Worm (Caenorhabditis elegans) whole organism, L4 larva: ENCODE data around the gene tut-2.

Experiments
- F26F4.8 ChIP-seq: fragments of 200-800 bp; sonication (Bioruptor generic); conservative IDR thresholded peaks from 2 replicates; pipeline ENCODE4 v1.3.6; 2022; ENCODE audit warnings: missing genetic modification characterization, missing compliant biosample characterization
- F44E2.7 ChIP-seq: fragments of 200-800 bp; sonication (Bioruptor generic); IDR thresholded peaks from 2 replicates; pipeline ENCODE4 v2.1.2; 2022; ENCODE audit warnings: missing genetic modification characterization, missing compliant biosample characterization
- F49E8.2 ChIP-seq: sonication (generic microtip); optimal IDR thresholded peaks from 2 replicates; lab custom pipeline; 2016; ENCODE audit warnings: missing compliant biosample characterization, mild to moderate bottlenecking, missing genetic modification characterization, borderline replicate concordance
- T20F7.1 ChIP-seq: fragments of 200-800 bp; sonication (Bioruptor generic); optimal IDR thresholded peaks from 2 replicates; lab custom pipeline; 2018; ENCODE audit warnings: mild to moderate bottlenecking, missing genetic modification characterization, missing compliant biosample characterization
- Y105C5A.15 ChIP-seq: fragments of 200-800 bp; sonication (Bioruptor generic); IDR thresholded peaks from 2 replicates; pipeline ENCODE4 v1.3.6; 2022; ENCODE audit warnings: missing genetic modification characterization, missing compliant biosample characterization
- Y5F2A.4 ChIP-seq: fragments of 200-800 bp; sonication (Bioruptor generic); optimal IDR thresholded peaks from 2 replicates; lab custom pipeline; 2018; ENCODE audit warnings: mild to moderate bottlenecking, missing genetic modification characterization, missing compliant biosample characterization
- ZK337.2 ChIP-seq: fragments of 200-800 bp; sonication (Bioruptor generic); IDR thresholded peaks from 2 replicates; pipeline ENCODE4 v1.3.6; 2022; ENCODE audit warnings: missing genetic modification reagents, missing genetic modification characterization, missing compliant biosample characterization
- aha-1 ChIP-seq: fragments of 150-350 bp; peaks from one replicate; lab custom pipeline; 2014; ENCODE audit warnings: missing biosample characterization, missing genetic modification characterization
- aly-2 ChIP-seq: sonication (generic microtip); optimal IDR thresholded peaks from 2 replicates; lab custom pipeline; 2018; ENCODE audit warnings: missing biosample characterization, missing genetic modification characterization
- ama-1 ChIP-seq: fragments of 150-350 bp; optimal IDR thresholded peaks from 2 replicates; lab custom pipeline; 2014; ENCODE audit warnings: inconsistent platforms, mixed read lengths
- attf-4 ChIP-seq: sonication (generic microtip); optimal IDR thresholded peaks from 3 replicates; lab custom pipeline; 2017; ENCODE audit warnings: missing biosample characterization, missing genetic modification characterization
- ceh-20 ChIP-seq: fragments of 200-800 bp; sonication (Bioruptor generic); IDR thresholded peaks from 2 replicates; pipeline ENCODE4 v1.3.6; 2022; ENCODE audit warnings: missing genetic modification reagents, missing genetic modification characterization, missing compliant biosample characterization
- ceh-44 ChIP-seq: fragments of 200-800 bp; sonication (Bioruptor generic); IDR thresholded peaks from 2 replicates; pipeline ENCODE4 v1.3.6; 2022; ENCODE audit warnings: missing genetic modification reagents, missing genetic modification characterization, missing compliant biosample characterization
- ceh-82 ChIP-seq: sonication (generic microtip); optimal IDR thresholded peaks from 2 replicates; lab custom pipeline; 2017; ENCODE audit warnings: missing biosample characterization, missing genetic modification characterization
- ces-1 ChIP-seq: fragments of 150-350 bp; sonication (generic microtip); optimal IDR thresholded peaks from 4 replicates; lab custom pipeline; 2014; ENCODE audit warnings: missing biosample characterization, missing genetic modification reagents, missing genetic modification characterization
- cey-2 ChIP-seq: sonication (generic microtip); optimal IDR thresholded peaks from 3 replicates; lab custom pipeline; 2017; ENCODE audit warnings: missing genetic modification characterization, mild to moderate bottlenecking, missing compliant biosample characterization, antibody characterized with exemption, borderline replicate concordance; ENCODE audit not compliant: insufficient read depth
- daf-12 ChIP-seq: fragments of 150-350 bp; optimal IDR thresholded peaks from 2 replicates; lab custom pipeline; 2014; ENCODE audit warnings: missing biosample characterization, missing genetic modification reagents, missing genetic modification characterization
- daf-19 ChIP-seq: fragments of 200-800 bp; sonication (Bioruptor generic); conservative IDR thresholded peaks from 2 replicates; pipeline ENCODE4 v1.3.6; 2022; ENCODE audit warnings: missing genetic modification characterization, missing compliant biosample characterization
- dmd-6 ChIP-seq: fragments of 200-800 bp; sonication (Bioruptor generic); IDR thresholded peaks from 2 replicates; pipeline ENCODE4 v1.3.6; 2022; ENCODE audit warnings: missing genetic modification reagents, missing genetic modification characterization, missing compliant biosample characterization
- dmd-8 ChIP-seq: fragments of 200-800 bp; sonication (Bioruptor generic); IDR thresholded peaks from 2 replicates; pipeline ENCODE4 v1.3.6; 2022; ENCODE audit warnings: missing genetic modification characterization, missing compliant biosample characterization
- egl-27 ChIP-seq: sonication (generic microtip); optimal IDR thresholded peaks from 3 replicates; lab custom pipeline; 2017; ENCODE audit warnings: missing biosample characterization, missing genetic modification reagents, missing genetic modification characterization
- fkh-10 ChIP-seq: fragments of 150-350 bp; optimal IDR thresholded peaks from 2 replicates; lab custom pipeline; 2014; ENCODE audit warnings: missing biosample characterization, missing genetic modification reagents, missing genetic modification characterization
- fos-1 ChIP-seq: fragments of 150-350 bp; optimal IDR thresholded peaks from 2 replicates; lab custom pipeline; 2014; ENCODE audit warnings: missing biosample characterization, missing genetic modification characterization
- hmg-1.1 ChIP-seq: fragments of 200-800 bp; sonication (Bioruptor generic); IDR thresholded peaks from 2 replicates; pipeline ENCODE4 v1.3.6; 2022; ENCODE audit warnings: missing genetic modification reagents, missing genetic modification characterization, missing compliant biosample characterization
- jun-1 ChIP-seq: fragments of 150-350 bp; optimal IDR thresholded peaks from 2 replicates; lab custom pipeline; 2014; ENCODE audit warnings: missing biosample characterization, missing genetic modification reagents, missing genetic modification characterization
- lim-7 ChIP-seq: fragments of 200-800 bp; sonication (Bioruptor generic); IDR thresholded peaks from 2 replicates; pipeline ENCODE4 v1.3.6; 2022; ENCODE audit warnings: missing genetic modification characterization, missing compliant biosample characterization
- lin-1 ChIP-seq: fragments of 200-800 bp; sonication (Bioruptor generic); IDR thresholded peaks from 2 replicates; pipeline ENCODE4 v1.3.6; 2022; ENCODE audit warnings: missing genetic modification reagents, missing genetic modification characterization, missing compliant biosample characterization
- lin-39 ChIP-seq: fragments of 150-350 bp; optimal IDR thresholded peaks from 2 replicates; lab custom pipeline; 2014; ENCODE audit warnings: missing biosample characterization, missing genetic modification reagents, missing genetic modification characterization
- lir-3 ChIP-seq: sonication (generic microtip); optimal IDR thresholded peaks from 2 replicates; lab custom pipeline; 2016; ENCODE audit warnings: mild to moderate bottlenecking, missing genetic modification characterization, missing compliant biosample characterization
- lsy-2 ChIP-seq, 2 experiments: fragments of 150-350 bp in 1 of 2; sonication (generic microtip) in 1 of 2; optimal IDR thresholded peaks; 2 replicates each; lab custom pipeline; 2014 to 2017; ENCODE audit warnings: missing biosample characterization in 2 of 2, missing genetic modification characterization in 2 of 2
- madf-9 ChIP-seq: fragments of 200-800 bp; sonication (Bioruptor generic); conservative IDR thresholded peaks from 2 replicates; pipeline ENCODE4 v1.3.6; 2022; ENCODE audit warnings: missing genetic modification reagents, missing genetic modification characterization, missing compliant biosample characterization
- nhr-10 ChIP-seq: fragments of 150-350 bp; optimal IDR thresholded peaks from 2 replicates; lab custom pipeline; 2014; ENCODE audit warnings: missing biosample characterization, missing genetic modification characterization
- nhr-102 ChIP-seq: sonication (generic microtip); optimal IDR thresholded peaks from 2 replicates; lab custom pipeline; 2016; ENCODE audit warnings: mild to moderate bottlenecking, missing genetic modification characterization, moderate library complexity, missing compliant biosample characterization
- nhr-11 ChIP-seq: fragments of 150-350 bp; optimal IDR thresholded peaks from 2 replicates; lab custom pipeline; 2014; ENCODE audit warnings: missing biosample characterization, missing genetic modification characterization
- nhr-28 ChIP-seq: fragments of 150-350 bp; optimal IDR thresholded peaks from 2 replicates; lab custom pipeline; 2014; ENCODE audit warnings: missing biosample characterization, missing genetic modification characterization
- nhr-6 ChIP-seq: fragments of 150-350 bp; optimal IDR thresholded peaks from 2 replicates; lab custom pipeline; 2014; ENCODE audit warnings: missing biosample characterization, missing genetic modification characterization
- pha-4 ChIP-seq, 2 experiments: fragments of 150-350 bp in 1 of 2; fragments of 200-800 bp in 1 of 2; sonication (Bioruptor generic) in 1 of 2; IDR thresholded peaks in 1 of 2; optimal IDR thresholded peaks in 1 of 2; 2 replicates each; pipeline versions ENCODE4 v1.3.6 to Lab custom; 2014 to 2022; ENCODE audit warnings: missing genetic modification characterization in 2 of 2, missing genetic modification reagents in 2 of 2, missing biosample characterization in 1 of 2, missing compliant biosample characterization in 1 of 2
- saeg-2 ChIP-seq: fragments of 200-800 bp; sonication (Bioruptor generic); IDR thresholded peaks from 2 replicates; pipeline ENCODE4 v1.3.6; 2022; ENCODE audit warnings: missing genetic modification reagents, missing genetic modification characterization, missing compliant biosample characterization
- set-16 ChIP-seq: fragments of 200-800 bp; sonication (Bioruptor generic); IDR thresholded peaks from 2 replicates; pipeline ENCODE4 v1.3.6; 2022; ENCODE audit warnings: missing genetic modification reagents, missing genetic modification characterization, missing compliant biosample characterization
- spr-1 ChIP-seq: sonication (generic microtip); optimal IDR thresholded peaks from 2 replicates; lab custom pipeline; 2016; ENCODE audit warnings: mild to moderate bottlenecking, missing genetic modification characterization, missing compliant biosample characterization
- spr-3 ChIP-seq: fragments of 200-800 bp; sonication (Bioruptor generic); optimal IDR thresholded peaks from 2 replicates; lab custom pipeline; 2018; ENCODE audit warnings: mild to moderate bottlenecking, missing genetic modification characterization, missing compliant biosample characterization
- tag-97 ChIP-seq: fragments of 200-800 bp; sonication (Bioruptor generic); IDR thresholded peaks from 2 replicates; pipeline ENCODE4 v1.3.6; 2022; ENCODE audit warnings: missing genetic modification characterization, missing compliant biosample characterization
- zfp-2 ChIP-seq: sonication (generic microtip); optimal IDR thresholded peaks from 2 replicates; lab custom pipeline; 2016; ENCODE audit warnings: mild to moderate bottlenecking, missing genetic modification characterization, missing compliant biosample characterization
- zfp-3 ChIP-seq: fragments of 200-800 bp; sonication (Bioruptor generic); conservative IDR thresholded peaks from 2 replicates; pipeline ENCODE4 v1.3.6; 2022; ENCODE audit warnings: missing genetic modification reagents, missing genetic modification characterization, missing compliant biosample characterization
- zip-11 ChIP-seq: fragments of 200-800 bp; sonication (Bioruptor generic); IDR thresholded peaks from 2 replicates; pipeline ENCODE4 v1.3.6; 2022; ENCODE audit warnings: missing genetic modification characterization, missing compliant biosample characterization
- zip-2 ChIP-seq: fragments of 150-350 bp; optimal IDR thresholded peaks from 2 replicates; lab custom pipeline; 2014; ENCODE audit warnings: missing biosample characterization, missing genetic modification characterization
- ztf-11 ChIP-seq: fragments of 150-350 bp; optimal IDR thresholded peaks from 2 replicates; lab custom pipeline; 2014; ENCODE audit warnings: missing biosample characterization, missing genetic modification characterization

Gene tut-2

DNA sequence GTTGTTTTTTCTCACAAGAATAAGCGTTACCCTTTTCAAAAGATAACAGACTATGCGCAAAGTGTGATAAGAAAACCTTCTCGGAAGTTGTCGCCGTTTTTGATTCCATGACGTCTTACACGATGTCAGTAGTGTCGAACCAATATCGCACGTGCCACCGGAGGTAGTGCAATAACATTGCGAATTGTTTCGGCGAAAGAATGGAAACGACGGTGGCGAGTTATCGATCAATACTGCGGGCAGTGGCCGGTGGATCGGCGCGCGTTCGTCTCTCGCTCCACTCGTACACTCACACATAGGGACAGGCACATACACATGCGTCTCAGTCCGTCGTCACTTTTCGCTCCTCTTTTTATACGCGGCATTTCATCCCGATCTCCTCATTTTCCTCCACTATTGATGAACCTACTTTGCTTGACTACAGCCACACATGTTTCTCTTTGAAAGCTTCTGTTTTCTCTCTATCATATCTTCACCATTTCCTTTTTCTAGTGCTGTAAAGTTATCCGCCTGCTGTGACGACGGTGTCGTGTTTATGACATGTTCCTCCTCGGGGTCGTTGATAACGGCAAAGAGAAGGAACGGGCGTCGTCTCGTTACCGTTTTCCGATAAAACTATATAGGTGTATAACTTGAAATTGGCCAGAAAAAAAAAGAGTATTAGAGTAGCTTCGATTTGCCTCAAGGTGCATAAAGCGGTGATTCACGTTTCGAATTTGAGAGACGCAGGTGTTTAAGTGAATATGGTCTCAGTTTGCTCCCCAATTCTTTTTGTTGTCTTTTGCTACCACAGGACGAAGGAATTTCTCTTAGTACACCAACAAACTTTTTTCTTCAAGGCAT lies 23.3 kb downstream of the tut-2 start (continued):
- TF ChIP-seq ceh-20 (GFP tag; lab: Robert Waterston, UW), result no peak
- no peak for TF ChIP-seq egl-27 (tag; lab: Kevin White, UChicago)
- peak; percentile 57 for TF ChIP-seq nhr-28 (tag; lab: Kevin White, UChicago)
- TF ChIP-seq ceh-82 (tag; lab: Kevin White, UChicago), result no peak
- no peak for TF ChIP-seq lir-3 (tag; lab: Kevin White, UChicago)
- TF ChIP-seq jun-1 (tag; lab: Kevin White, UChicago), result no peak
- peak; percentile 1 for TF ChIP-seq attf-4
- peak; percentile 45; the same call in 1 of the 2 replicates for TF ChIP-seq set-16 (GFP tag; lab: Robert Waterston, UW)
- peak; percentile 79 for TF ChIP-seq dmd-6 (GFP tag; lab: Robert Waterston, UW)
- TF ChIP-seq lim-7 (GFP tag; lab: Robert Waterston, UW), result 0 out of 2 replicates have a peak, but pooled peaks have one; percentile 17
- TF ChIP-seq zfp-3 (GFP tag; lab: Robert Waterston, UW), result no peak
- TF ChIP-seq ces-1 (GFP tag; lab: Kevin White, UChicago), result no peak
- no peak for TF ChIP-seq daf-19 (GFP tag; lab: Robert Waterston, UW)
- TF ChIP-seq nhr-6 (tag; lab: Kevin White, UChicago), result no peak
- TF ChIP-seq ama-1 (lab: Kevin White, UChicago), result no peak
- TF ChIP-seq daf-12, result no peak
- peak; percentile 53; the same call in 1 of the 2 replicates for TF ChIP-seq hmg-1.1 (GFP tag; lab: Robert Waterston, UW)
- TF ChIP-seq dmd-8 (GFP tag; lab: Robert Waterston, UW), result no peak
- TF ChIP-seq nhr-11, result peak; percentile 63
- TF ChIP-seq fos-1 (tag; lab: Kevin White, UChicago), result no peak
- TF ChIP-seq lsy-2 (tag; optimal IDR thresholded peaks at IDR 0.05; lab: Kevin White, UChicago), result peak in 1 of 2 experiments; percentile 6
- no peak for TF ChIP-seq Y105C5A.15 (GFP tag; lab: Robert Waterston, UW)
- no peak for TF ChIP-seq cey-2 (tag; lab: Kevin White, UChicago)
- TF ChIP-seq saeg-2 (GFP tag; lab: Robert Waterston, UW), result no peak
- TF ChIP-seq F26F4.8 (GFP tag; lab: Robert Waterston, UW), result no peak
- TF ChIP-seq F44E2.7, result no peak
- no peak for TF ChIP-seq zip-2
- no peak for TF ChIP-seq tag-97 (GFP tag; lab: Robert Waterston, UW)
- TF ChIP-seq nhr-102, result no peak
- TF ChIP-seq lin-1 (GFP tag; lab: Robert Waterston, UW), result peak; percentile 23; the same call in 1 of the 2 replicates
- TF ChIP-seq nhr-10, result no peak
- no peak for TF ChIP-seq T20F7.1 (GFP tag; lab: Kevin White, UChicago)
- no peak for TF ChIP-seq ztf-11
- TF ChIP-seq pha-4 (GFP tag; IDR thresholded peaks at IDR 0.05; lab: Robert Waterston, UW), result no peak
- no peak for TF ChIP-seq pha-4 (tag; optimal IDR thresholded peaks at IDR 0.05; lab: Kevin White, UChicago)

ce11 chrV:10682122-10682521 lies 24.1 kb downstream of the tut-2 start, which contains the start of gene gsp-1:
TSS of gene gsp-1 (plus strand) at chrV:10682422.
- TF ChIP-seq ceh-44, result no peak
- peak; percentile 22 for TF ChIP-seq aha-1 (tag; lab: Kevin White, UChicago)
- TF ChIP-seq, all 104 proteins: peak for 1

DNA sequence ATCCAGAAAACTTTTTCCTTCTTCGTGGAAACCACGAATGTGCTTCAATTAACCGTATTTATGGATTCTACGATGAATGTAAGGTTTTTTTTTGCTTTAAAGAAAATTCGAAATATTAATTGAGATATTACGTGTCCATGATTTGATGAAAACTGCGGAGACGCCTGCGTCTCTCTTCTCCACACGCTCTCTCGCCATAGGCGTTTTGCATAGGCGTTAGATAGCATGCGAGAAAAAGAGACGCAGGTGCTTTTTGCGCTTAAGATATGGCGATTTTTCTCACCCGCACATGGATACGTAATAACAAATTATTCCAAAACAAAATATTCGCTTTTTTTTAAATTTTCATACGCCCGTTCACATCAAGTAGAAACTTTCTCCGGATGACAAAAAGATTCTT lies 25.4 kb downstream of the tut-2 start:
- no peak for TF ChIP-seq spr-1
- no peak for TF ChIP-seq madf-9
- TF ChIP-seq ZK337.2 (GFP tag; lab: Robert Waterston, UW), result no peak
- TF ChIP-seq zfp-2 (tag; lab: Kevin White, UChicago), result no peak
- TF ChIP-seq F49E8.2 (tag; lab: Kevin White, UChicago), result no peak
- no peak for TF ChIP-seq Y5F2A.4 (GFP tag; lab: Kevin White, UChicago)
- TF ChIP-seq aly-2 (tag; lab: Kevin White, UChicago), result no peak
- TF ChIP-seq Y105C5A.15 (GFP tag; lab: Robert Waterston, UW), result no peak
- TF ChIP-seq lin-39 (tag; lab: Kevin White, UChicago), result no peak
- no peak for TF ChIP-seq fkh-10
- TF ChIP-seq zip-11 (GFP tag; lab: Robert Waterston, UW), result no peak
- TF ChIP-seq set-16 (GFP tag; lab: Robert Waterston, UW), result no peak
- TF ChIP-seq cey-2 (tag; lab: Kevin White, UChicago), result no peak
- no peak for TF ChIP-seq spr-3 (GFP tag; lab: Kevin White, UChicago)
- no peak for TF ChIP-seq lsy-2 (tag; optimal IDR thresholded peaks at IDR 0.05; lab: Kevin White, UChicago)
- TF ChIP-seq attf-4, result no peak
